Worm (Caenorhabditis elegans): ENCODE results near the gene vab-15.
A peak's percentile ranks its signal among the peaks of the same experiment; 100 is the strongest.

DNA sequence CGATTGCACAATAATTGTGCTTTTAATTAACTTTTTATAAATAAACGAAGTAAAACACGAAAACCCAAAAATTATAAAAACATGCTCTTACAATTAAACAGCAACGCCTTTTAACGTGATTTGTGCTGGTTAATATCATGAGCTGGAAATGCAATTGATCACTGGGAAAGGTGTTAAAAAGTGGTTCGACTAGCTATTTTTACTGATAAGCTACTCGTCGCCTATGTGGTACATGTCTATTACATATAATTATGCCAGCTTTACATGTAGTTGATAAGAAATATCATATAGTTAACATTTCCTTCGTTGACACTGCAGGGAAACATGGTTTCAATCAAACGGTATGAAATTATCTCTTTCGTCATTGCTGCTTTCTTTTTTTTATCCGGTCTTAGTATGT is 11.0 kb downstream of the vab-15 start, which contains the start of gene scav-5:
- TF ChIP-seq aly-2 (tag; optimal IDR thresholded peaks at IDR 0.05), result no peak
- TF ChIP-seq nhr-28 (tag; optimal IDR thresholded peaks at IDR 0.05), result peak; percentile 92
- TF ChIP-seq nhr-41 (GFP tag; IDR thresholded peaks at IDR 0.05), result no peak
- TF ChIP-seq ztf-11 (tag; optimal IDR thresholded peaks at IDR 0.05), result no peak
- no peak for TF ChIP-seq dmd-9 (GFP tag; IDR thresholded peaks at IDR 0.05)
- TF ChIP-seq ZK546.5 (tag; optimal IDR thresholded peaks at IDR 0.05), result no peak
- no peak for TF ChIP-seq mdl-1 (tag; optimal IDR thresholded peaks at IDR 0.05)
- no peak for TF ChIP-seq Y48G9A.11 (GFP tag; IDR thresholded peaks at IDR 0.05)
- TF ChIP-seq php-3 (GFP tag; IDR thresholded peaks at IDR 0.05), result peak; percentile 71
- no peak for TF ChIP-seq zfp-3 (GFP tag; conservative IDR thresholded peaks at IDR 0.05)
- no peak for TF ChIP-seq egl-27 (tag; optimal IDR thresholded peaks at IDR 0.05)
- TF ChIP-seq snpc-4 (tag; optimal IDR thresholded peaks at IDR 0.05), result no peak
